Fruit fly (Drosophila melanogaster) S2 (cell line): Measurements from ENCODE around the gene CG9570.
"Not testable (repeated sequence)": the region's sequence is repeated elsewhere in the genome, so short reads cannot be mapped to it uniquely, and the experiment has no call there.

Experiments used
- CG8478 ChIP-seq: fragments of >200 bp; optimal IDR thresholded peaks from 2 replicates; lab custom pipeline; 2018
- CTCF ChIP-seq, 2 experiments: fragments of >200 bp; optimal IDR thresholded peaks; 2 replicates each; lab custom pipeline; 2018

CG9570 gene

DNA sequence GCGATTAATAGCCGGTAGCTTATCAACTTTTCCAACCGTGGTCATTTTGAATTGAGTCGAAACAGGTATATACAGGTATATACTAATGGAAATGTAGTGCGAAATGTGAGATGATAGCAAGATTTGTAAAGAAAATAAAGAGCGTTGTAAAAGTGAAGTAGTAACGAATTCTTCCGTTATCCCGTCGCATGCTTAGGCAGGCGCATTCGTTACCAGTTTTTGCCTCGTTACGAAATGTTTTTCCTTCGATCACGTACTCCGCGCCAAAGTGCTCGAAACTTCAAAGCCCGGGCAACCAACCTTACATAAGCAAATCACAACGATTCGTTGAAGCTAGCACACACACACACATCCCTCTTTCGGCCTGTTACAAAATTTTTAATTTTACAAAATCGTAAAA, at the start of gene CG9570:
CG9570 (plus strand) TSS at position 301 of the 400 bp plus-strand sequence.
- no peak for TF ChIP-seq CTCF (optimal IDR thresholded peaks at IDR 0.05; lab: Kevin White, UChicago)
- TF ChIP-seq CG8478 (lab: Kevin White, UChicago), result no peak

DNA sequence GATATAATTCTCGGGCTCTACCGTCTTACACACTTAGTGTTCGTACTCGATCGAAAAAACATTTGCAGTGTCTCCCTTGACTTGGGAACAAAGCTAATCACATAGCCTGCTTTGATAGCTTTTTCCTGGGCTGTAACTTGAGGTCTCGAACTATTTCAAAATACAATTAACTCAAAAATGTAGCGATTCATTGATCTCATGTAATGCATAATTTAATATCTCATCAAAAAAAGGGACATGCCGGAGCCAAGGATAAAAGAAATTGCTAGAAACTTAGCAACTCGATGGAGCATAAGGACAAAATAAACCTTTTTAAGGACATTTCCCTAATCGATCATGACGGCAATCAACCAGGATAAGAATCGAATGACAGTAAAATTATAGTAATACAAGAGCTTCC, 49.1 kb upstream of the CG9570 start, which contains the start of gene lky:
lky (minus strand) TSS at position 101 of the 400 bp plus-strand sequence.
- no peak for TF ChIP-seq CG8478 (lab: Kevin White, UChicago)

DNA sequence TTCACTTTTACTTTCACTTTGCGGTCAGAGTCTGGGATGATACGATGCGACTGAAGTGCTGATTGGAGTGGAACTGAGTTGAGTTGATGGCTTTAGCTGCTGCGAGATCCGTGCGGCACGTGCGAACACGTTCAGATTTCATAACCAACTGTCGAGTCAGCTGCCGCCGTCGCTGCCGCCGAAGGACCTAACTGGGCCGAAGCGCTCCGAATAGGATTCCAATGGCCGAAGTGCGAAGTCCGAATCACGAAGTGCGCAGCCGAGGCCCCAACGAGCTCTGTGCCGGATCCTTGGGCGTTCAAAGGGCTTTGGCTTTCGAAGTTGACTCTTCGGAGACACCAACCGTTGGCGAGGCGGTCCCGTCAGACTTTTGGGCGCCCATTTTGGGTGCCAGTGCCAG, 11.5 kb downstream of the CG9570 start, which contains the start of gene Dop2R:
Dop2R (minus strand) TSS at position 131 of the 400 bp plus-strand sequence.
- TF ChIP-seq CG8478 (lab: Kevin White, UChicago), result no peak
- no peak for TF ChIP-seq CTCF (optimal IDR thresholded peaks at IDR 0.05; lab: Kevin White, UChicago)

DNA sequence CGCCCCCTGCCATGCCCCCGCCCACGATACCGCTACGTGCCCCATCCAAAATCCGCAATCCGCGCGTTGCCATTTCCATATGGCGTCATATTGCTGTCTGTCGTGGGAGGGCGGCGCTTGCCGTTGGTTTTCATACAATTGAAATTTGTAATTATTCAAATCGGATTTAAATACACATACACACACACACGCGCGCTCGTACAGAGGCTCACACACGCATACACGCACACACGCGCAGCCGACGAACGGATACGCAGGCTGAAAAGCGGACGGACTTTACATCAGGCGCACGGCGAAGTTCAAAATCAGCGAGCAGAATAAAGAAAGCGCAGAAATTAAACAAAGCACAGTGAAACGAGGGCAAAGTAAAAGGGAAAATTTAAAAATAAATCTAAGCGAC, 15.9 kb downstream of the CG9570 start:
- no peak for TF ChIP-seq CTCF (optimal IDR thresholded peaks at IDR 0.05; lab: Kevin White, UChicago)
- no peak for TF ChIP-seq CG8478 (lab: Kevin White, UChicago)

DNA sequence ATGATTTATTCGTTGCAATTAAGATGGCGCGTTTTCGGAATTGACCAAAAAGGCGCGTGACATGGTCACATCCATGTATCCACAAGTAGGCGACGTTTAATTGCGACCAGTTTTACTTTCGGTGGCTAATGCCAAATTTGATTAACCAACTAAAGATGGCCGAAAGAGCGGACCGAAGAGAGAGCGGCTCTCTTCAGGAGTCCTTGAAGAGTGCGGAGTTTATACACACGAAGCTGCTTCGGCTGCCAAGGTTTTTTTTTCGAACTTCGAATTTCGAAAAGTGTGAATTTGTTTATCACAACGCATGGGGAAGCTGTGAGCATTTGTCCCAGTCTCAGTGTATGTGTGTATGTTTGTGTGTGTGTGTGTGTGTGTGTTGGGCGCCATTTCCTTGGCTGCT, 32.7 kb downstream of the CG9570 start:
- TF ChIP-seq CG8478 (lab: Kevin White, UChicago) (no peak), CTCF (optimal IDR thresholded peaks at IDR 0.05; lab: Kevin White, UChicago) (no peak)

DNA sequence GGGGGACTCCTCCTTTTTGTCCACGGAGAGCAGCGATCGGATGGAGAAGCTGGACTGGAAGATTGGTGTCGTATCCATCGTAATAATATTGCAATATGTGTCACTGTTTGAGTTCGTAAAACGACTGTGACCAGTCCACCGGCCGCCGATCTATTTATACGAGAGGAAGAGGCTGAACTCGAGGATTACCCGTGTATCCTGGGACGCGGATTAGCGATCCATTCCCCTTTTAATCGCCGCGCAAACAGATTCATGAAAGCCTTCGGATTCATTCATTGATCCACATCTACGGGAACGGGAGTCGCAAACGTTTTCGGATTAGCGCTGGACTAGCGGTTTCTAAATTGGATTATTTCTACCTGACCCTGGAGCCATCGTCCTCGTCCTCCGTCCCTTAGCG, 41.2 kb downstream of the CG9570 start, which contains the start of gene fd19B:
fd19B (minus strand) TSS at position 101 of the 400 bp plus-strand sequence.
- no peak for TF ChIP-seq CTCF (optimal IDR thresholded peaks at IDR 0.05; lab: Kevin White, UChicago)
- no peak for TF ChIP-seq CG8478 (lab: Kevin White, UChicago)

DNA sequence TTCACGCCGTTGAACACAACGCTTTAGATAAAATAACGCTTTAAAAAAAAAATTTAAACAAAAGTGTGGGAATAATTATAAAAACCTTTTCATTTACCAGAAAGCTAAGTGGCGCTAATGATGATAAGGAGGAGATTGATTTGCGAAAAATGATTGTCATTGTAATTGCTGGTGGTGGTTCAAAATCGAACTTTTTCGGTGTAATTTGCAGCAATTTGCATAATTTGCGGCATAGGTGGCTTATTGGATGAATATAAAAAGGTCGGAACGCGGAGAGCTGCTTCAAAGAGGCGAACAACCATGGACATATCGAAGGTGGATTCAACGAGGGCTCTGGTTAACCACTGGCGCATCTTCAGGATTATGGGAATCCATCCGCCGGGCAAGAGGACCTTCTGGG, 43.0 kb downstream of the CG9570 start, which contains the start of gene Or19b:
Or19b (plus strand) TSS at position 301 of the 400 bp plus-strand sequence.
- not testable (repeated sequence) for TF ChIP-seq CG8478 (lab: Kevin White, UChicago); CTCF (optimal IDR thresholded peaks at IDR 0.05; lab: Kevin White, UChicago)

DNA sequence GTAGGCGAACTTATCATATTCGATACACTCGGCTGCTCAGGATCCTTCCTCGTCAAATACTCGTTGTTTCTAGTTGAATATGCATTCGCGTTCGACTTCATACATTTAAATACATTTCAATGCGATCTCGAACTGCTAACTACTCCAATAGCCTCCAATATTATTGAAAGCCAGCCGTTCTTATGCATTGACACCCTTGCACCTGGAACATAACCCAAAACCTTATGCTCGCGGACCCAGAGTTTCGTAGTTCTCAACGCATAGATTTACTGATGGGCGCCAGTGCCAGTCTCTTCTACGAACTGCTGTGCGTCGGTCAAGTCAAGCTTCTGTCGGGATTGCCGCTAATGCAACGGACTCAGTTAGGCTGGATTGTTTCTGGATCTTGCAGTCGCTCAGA, 45.3 kb downstream of the CG9570 start, which contains the start of gene CG42581:
CG42581 (minus strand) TSS at position 101 of the 400 bp plus-strand sequence.
- not testable (repeated sequence) for TF ChIP-seq CTCF (optimal IDR thresholded peaks at IDR 0.05; lab: Kevin White, UChicago); CG8478 (lab: Kevin White, UChicago)
